Worm (Caenorhabditis elegans): Measurements from ENCODE around the gene T25F10.3.

- TF ChIP-seq ceh-9 (tag; optimal IDR thresholded peaks at IDR 0.05) (no peak), pha-4 (tag; optimal IDR thresholded peaks at IDR 0.05) (no peak), ceh-31 (tag; optimal IDR thresholded peaks at IDR 0.05) (no peak), fkh-10 (GFP tag; optimal IDR thresholded peaks at IDR 0.05) (no peak), hlh-13 (GFP tag; optimal IDR thresholded peaks at IDR 0.05) (no peak), pat-9 (tag; optimal IDR thresholded peaks at IDR 0.05) (no peak)
Observed at ce11 chrV:6767576-6767975, 22.7 kb downstream of the T25F10.3 start.
